Fruit fly (Drosophila melanogaster) whole organism, wandering third instar larva: ENCODE data around the gene Myc.

Experiments
- Abd-B ChIP-seq: fragments of >200 bp; optimal IDR thresholded peaks from 2 replicates; lab custom pipeline; 2017; ENCODE audit warnings: missing biosample characterization, missing genetic modification characterization
- CG32264 ChIP-seq: fragments of 200-800 bp; sonication (Bioruptor generic); optimal IDR thresholded peaks from 2 replicates; lab custom pipeline; 2016; ENCODE audit warnings: missing biosample characterization, missing genetic modification characterization
- CG9705 ChIP-seq: fragments of 200-800 bp; sonication (Bioruptor generic); optimal IDR thresholded peaks from 2 replicates; lab custom pipeline; 2018; ENCODE audit warnings: missing biosample characterization, mild to moderate bottlenecking, missing genetic modification characterization
- CrebA ChIP-seq: fragments of 200-800 bp; sonication (Bioruptor generic); optimal IDR thresholded peaks from 2 replicates; lab custom pipeline; 2016; ENCODE audit warnings: missing biosample characterization, mild to moderate bottlenecking, missing genetic modification characterization, borderline replicate concordance
- Dfd ChIP-seq: fragments of >200 bp; optimal IDR thresholded peaks from 2 replicates; lab custom pipeline; 2017; ENCODE audit warnings: missing biosample characterization, missing genetic modification characterization
- Dif ChIP-seq: fragments of 200-275, 200-300 bp; sonication (Bioruptor generic); optimal IDR thresholded peaks from 2 replicates; lab custom pipeline; 2018; ENCODE audit warnings: missing biosample characterization, missing genetic modification characterization; ENCODE audit not compliant: partially characterized antibody
- GATAd ChIP-seq: sonication (Bioruptor generic); optimal IDR thresholded peaks from 2 replicates; lab custom pipeline; 2016; ENCODE audit warnings: missing biosample characterization, missing genetic modification characterization
- HLH106 ChIP-seq: fragments of 200-800 bp; optimal IDR thresholded peaks from 3 replicates; lab custom pipeline; 2019; ENCODE audit warnings: missing biosample characterization, mild to moderate bottlenecking, missing genetic modification characterization, moderate library complexity
- Hnf4 ChIP-seq: fragments of 200-800 bp; sonication (Bioruptor generic); optimal IDR thresholded peaks from 2 replicates; lab custom pipeline; 2016; ENCODE audit warnings: missing biosample characterization, mild to moderate bottlenecking, missing genetic modification characterization
- Hr78 ChIP-seq: fragments of >200 bp; optimal IDR thresholded peaks from 2 replicates; lab custom pipeline; 2017; ENCODE audit warnings: missing biosample characterization, missing genetic modification characterization
- Hr83 ChIP-seq: fragments of 200-300 bp; sonication (Bioruptor generic); optimal IDR thresholded peaks from 2 replicates; lab custom pipeline; 2016; ENCODE audit warnings: missing biosample characterization, mild to moderate bottlenecking, missing genetic modification characterization, moderate library complexity; ENCODE audit not compliant: poor library complexity, severe bottlenecking
- Jra ChIP-seq: sonication (Bioruptor generic); optimal IDR thresholded peaks from 2 replicates; lab custom pipeline; 2016; ENCODE audit warnings: missing biosample characterization, missing genetic modification characterization
- Mio ChIP-seq: sonication (Bioruptor generic); optimal IDR thresholded peaks from 2 replicates; lab custom pipeline; 2016; ENCODE audit warnings: missing biosample characterization, missing genetic modification characterization
- Myc ChIP-seq: fragments of >200 bp; optimal IDR thresholded peaks from 2 replicates; lab custom pipeline; 2017
- N ChIP-seq: fragments of >200 bp; optimal IDR thresholded peaks from 2 replicates; lab custom pipeline; 2018; ENCODE audit warnings: missing biosample characterization, missing external identifiers, missing genetic modification characterization
- OdsH ChIP-seq: fragments of 200-800 bp; sonication (Bioruptor generic); optimal IDR thresholded peaks from 2 replicates; lab custom pipeline; 2016; ENCODE audit warnings: missing biosample characterization, mild to moderate bottlenecking, missing genetic modification characterization
- Rel ChIP-seq, 2 experiments: fragments of 200-800 bp; sonication (Bioruptor generic) in 1 of 2; optimal IDR thresholded peaks; 2 replicates in 1 of 2; 3 replicates in 1 of 2; lab custom pipeline; 2016 to 2019; ENCODE audit warnings: mild to moderate bottlenecking in 2 of 2, missing biosample characterization in 2 of 2, missing genetic modification characterization in 2 of 2, moderate library complexity in 1 of 2
- Sp1 ChIP-seq: fragments of 200-800 bp; sonication (Bioruptor generic); optimal IDR thresholded peaks from 3 replicates; lab custom pipeline; 2019; ENCODE audit warnings: missing biosample characterization, mild to moderate bottlenecking, missing genetic modification characterization, moderate library complexity
- Vsx2 ChIP-seq: fragments of 200-300, 225-300 bp; sonication (Bioruptor generic); optimal IDR thresholded peaks from 2 replicates; lab custom pipeline; 2018; ENCODE audit warnings: missing biosample characterization, missing genetic modification characterization; ENCODE audit not compliant: partially characterized antibody
- br ChIP-seq: fragments of 200-800 bp; sonication (Bioruptor generic); optimal IDR thresholded peaks from 2 replicates; lab custom pipeline; 2016; ENCODE audit warnings: missing biosample characterization, missing genetic modification characterization
- brk ChIP-seq: fragments of 200-800 bp; sonication (Bioruptor generic); optimal IDR thresholded peaks from 2 replicates; lab custom pipeline; 2016; ENCODE audit warnings: missing biosample characterization, mild to moderate bottlenecking, missing genetic modification characterization
- dl ChIP-seq, 2 experiments: fragments of 175-275, 200-275 bp in 1 of 2; fragments of 200-275 bp in 1 of 2; sonication (Bioruptor generic); optimal IDR thresholded peaks; lab custom pipeline; 2018; ENCODE audit warnings: mild to moderate bottlenecking in 2 of 2, missing biosample characterization in 2 of 2, missing genetic modification characterization in 2 of 2, moderate library complexity in 2 of 2; ENCODE audit not compliant: partially characterized antibody in 2 of 2, insufficient read depth in 1 of 2
- dmrt93B ChIP-seq: fragments of 200-800 bp; sonication (Bioruptor generic); optimal IDR thresholded peaks from 2 replicates; lab custom pipeline; 2018; ENCODE audit warnings: missing biosample characterization, mild to moderate bottlenecking, missing genetic modification characterization
- dsf ChIP-seq: sonication (Bioruptor generic); optimal IDR thresholded peaks from 2 replicates; lab custom pipeline; 2016; ENCODE audit warnings: missing biosample characterization, missing genetic modification characterization, borderline replicate concordance
- ey ChIP-seq: fragments of 200-800 bp; sonication (Bioruptor generic); optimal IDR thresholded peaks from 2 replicates; lab custom pipeline; 2016; ENCODE audit warnings: missing biosample characterization, missing genetic modification characterization
- foxo ChIP-seq, 2 experiments: fragments of 200-800 bp; sonication (Bioruptor generic); optimal IDR thresholded peaks; 2 replicates in 1 of 2; 3 replicates in 1 of 2; lab custom pipeline; 2016 to 2017; ENCODE audit warnings: missing biosample characterization in 2 of 2, missing genetic modification characterization in 2 of 2
- fru ChIP-seq: fragments of 200-800 bp; sonication (Bioruptor generic); optimal IDR thresholded peaks from 3 replicates; lab custom pipeline; 2016; ENCODE audit warnings: missing biosample characterization, mild to moderate bottlenecking, missing genetic modification characterization
- h ChIP-seq: fragments of 200-800 bp; sonication (Bioruptor generic); optimal IDR thresholded peaks from 3 replicates; lab custom pipeline; 2016; ENCODE audit warnings: missing biosample characterization, mild to moderate bottlenecking, missing genetic modification characterization
- jim ChIP-seq: fragments of 175-275, 200-325 bp; sonication (Bioruptor generic); optimal IDR thresholded peaks from 2 replicates; lab custom pipeline; 2016; ENCODE audit warnings: missing biosample characterization, mild to moderate bottlenecking, missing genetic modification characterization
- lola ChIP-seq: fragments of >200 bp; optimal IDR thresholded peaks from 2 replicates; lab custom pipeline; 2017; ENCODE audit warnings: missing biosample characterization, missing genetic modification characterization
- pan ChIP-seq: fragments of >200 bp; optimal IDR thresholded peaks from 2 replicates; lab custom pipeline; 2017
- psq ChIP-seq: fragments of 200-800 bp; sonication (Bioruptor generic); optimal IDR thresholded peaks from 3 replicates; lab custom pipeline; 2017; ENCODE audit warnings: missing biosample characterization, mild to moderate bottlenecking, missing genetic modification characterization, moderate library complexity
- rgr ChIP-seq: fragments of 200-800 bp; sonication (Bioruptor generic); optimal IDR thresholded peaks from 3 replicates; lab custom pipeline; 2016; ENCODE audit warnings: missing biosample characterization, mild to moderate bottlenecking, missing genetic modification characterization
- sage ChIP-seq: fragments of 200-800 bp; sonication (Bioruptor generic); optimal IDR thresholded peaks from 2 replicates; lab custom pipeline; 2016; ENCODE audit warnings: missing biosample characterization, mild to moderate bottlenecking, missing genetic modification characterization
- sv ChIP-seq: fragments of 200-800 bp; sonication (Bioruptor generic); optimal IDR thresholded peaks from 3 replicates; lab custom pipeline; 2016; ENCODE audit warnings: missing biosample characterization, missing genetic modification characterization
- tai ChIP-seq: sonication (Bioruptor generic); optimal IDR thresholded peaks from 2 replicates; lab custom pipeline; 2016; ENCODE audit warnings: missing biosample characterization, missing genetic modification characterization
- usp ChIP-seq: fragments of >200 bp; optimal IDR thresholded peaks from 2 replicates; lab custom pipeline; 2017; ENCODE audit warnings: missing biosample characterization, missing genetic modification characterization
- woc ChIP-seq: sonication (Bioruptor generic); optimal IDR thresholded peaks from 2 replicates; lab custom pipeline; 2016; ENCODE audit warnings: missing biosample characterization, mild to moderate bottlenecking, missing genetic modification characterization

Myc gene

dm6 chrX:3408609-3409237 is 35.8 kb downstream of the Myc start:
- TF ChIP-seq CrebA (GFP tag; lab: Kevin White, UChicago): peak; percentile 80
- no peak for TF ChIP-seq Dfd (GFP tag; lab: Kevin White, UChicago)
- peak; percentile 82 for TF ChIP-seq Hnf4 (GFP tag; lab: Kevin White, UChicago)
- TF ChIP-seq Abd-B: no peak
- no peak for TF ChIP-seq Vsx2 (GFP tag; lab: Kevin White, UChicago)
- no peak for TF ChIP-seq Hr78
- peak; percentile 9 for TF ChIP-seq Mio
- TF ChIP-seq rgr: peak; percentile 91
- TF ChIP-seq lola (GFP tag; lab: Kevin White, UChicago): no peak
- peak; percentile 93 for TF ChIP-seq Sp1 (GFP tag; lab: Kevin White, UChicago)
- no peak for TF ChIP-seq Dif (GFP tag; lab: Kevin White, UChicago)
- peak; percentile 91 for TF ChIP-seq br (GFP tag; lab: Kevin White, UChicago)
- TF ChIP-seq dsf: no peak
- no peak for TF ChIP-seq jim (GFP tag; lab: Kevin White, UChicago)
- TF ChIP-seq Rel (GFP tag; optimal IDR thresholded peaks at IDR 0.05; lab: Kevin White, UChicago): no peak
- no peak for TF ChIP-seq Rel (tag; optimal IDR thresholded peaks at IDR 0.05; lab: Kevin White, UChicago)
- peak; percentile 76 for TF ChIP-seq tai (GFP tag; lab: Kevin White, UChicago)
- TF ChIP-seq Myc (lab: Kevin White, UChicago): no peak
- TF ChIP-seq ey (GFP tag; lab: Kevin White, UChicago): peak; percentile 92
- TF ChIP-seq pan (lab: Kevin White, UChicago): no peak
- no peak for TF ChIP-seq GATAd (GFP tag; lab: Kevin White, UChicago)
- peak; percentile 74 for TF ChIP-seq dmrt93B (GFP tag; lab: Kevin White, UChicago)
- TF ChIP-seq OdsH (GFP tag; lab: Kevin White, UChicago): peak; percentile 88
- peak; percentile 69 for TF ChIP-seq CG32264 (GFP tag; lab: Kevin White, UChicago)
- peak; percentile 65 for TF ChIP-seq CG9705 (GFP tag; lab: Kevin White, UChicago)
- peak; percentile 63 for TF ChIP-seq woc (GFP tag; lab: Kevin White, UChicago)
- peak; percentile 36 for TF ChIP-seq Jra (GFP tag; lab: Kevin White, UChicago)
- no peak for TF ChIP-seq dl (GFP tag; optimal IDR thresholded peaks at IDR 0.05; lab: Kevin White, UChicago; ENCODE audit: insufficient read depth in 1 of 2, partially characterized antibody in 2 of 2)
- TF ChIP-seq Hr83: no peak
- peak; percentile 76 for TF ChIP-seq sage (GFP tag; lab: Kevin White, UChicago)
- peak; percentile 21 for TF ChIP-seq N
- peak; percentile 93 for TF ChIP-seq fru (GFP tag; lab: Kevin White, UChicago)
- TF ChIP-seq usp: no peak
- peak; percentile 54 to 89 for TF ChIP-seq foxo (GFP tag; optimal IDR thresholded peaks at IDR 0.05; lab: Kevin White, UChicago)
- TF ChIP-seq h (GFP tag; lab: Kevin White, UChicago): peak; percentile 91
- peak; percentile 76 for TF ChIP-seq HLH106 (tag; lab: Kevin White, UChicago)
- peak; percentile 78 for TF ChIP-seq brk
- TF ChIP-seq sv (GFP tag; lab: Kevin White, UChicago): no peak
- peak; percentile 58 for TF ChIP-seq psq (GFP tag; lab: Kevin White, UChicago)

- TF ChIP-seq Dif (GFP tag; lab: Kevin White, UChicago) (no peak), CrebA (GFP tag; lab: Kevin White, UChicago) (no peak), Abd-B (no peak), fru (GFP tag; lab: Kevin White, UChicago) (no peak), Hr78 (no peak), CG9705 (GFP tag; lab: Kevin White, UChicago) (no peak), Vsx2 (GFP tag; lab: Kevin White, UChicago) (no peak), sage (GFP tag; lab: Kevin White, UChicago) (no peak), woc (GFP tag; lab: Kevin White, UChicago) (no peak)
These were observed 38.5 kb downstream of the Myc start for dm6 chrX:3411411-3411810.
